Worm (Caenorhabditis elegans) whole organism, mixed stage, embryonic: ENCODE results near the gene F07G6.5.

ENCODE experiments used
- bed-3 ChIP-seq: fragments of 200-800 bp; sonication (Bioruptor generic); optimal IDR thresholded peaks from 3 replicates; lab custom pipeline; 2018; ENCODE audit warnings: mild to moderate bottlenecking, missing genetic modification characterization, moderate library complexity, missing compliant biosample characterization
- blmp-1 ChIP-seq: fragments of 150-350 bp; optimal IDR thresholded peaks from 2 replicates; lab custom pipeline; 2014; ENCODE audit warnings: missing biosample characterization, missing genetic modification characterization
- ceh-39 ChIP-seq: fragments of 150-350 bp; optimal IDR thresholded peaks from 2 replicates; lab custom pipeline; 2014; ENCODE audit warnings: missing biosample characterization, missing genetic modification characterization
- cnd-1 ChIP-seq: fragments of 200-800 bp; sonication (Bioruptor generic); optimal IDR thresholded peaks from 2 replicates; lab custom pipeline; 2018; ENCODE audit warnings: mild to moderate bottlenecking, missing genetic modification characterization, missing compliant biosample characterization
- drap-1 ChIP-seq: fragments of 200-800 bp; sonication (Bioruptor generic); optimal IDR thresholded peaks from 3 replicates; lab custom pipeline; 2018; ENCODE audit warnings: mild to moderate bottlenecking, missing genetic modification characterization, missing compliant biosample characterization
- elt-1 ChIP-seq: sonication (generic microtip); optimal IDR thresholded peaks from 2 replicates; lab custom pipeline; 2017; ENCODE audit warnings: missing genetic modification characterization, mild to moderate bottlenecking, missing compliant biosample characterization, antibody characterized with exemption, moderate library complexity, borderline replicate concordance; ENCODE audit not compliant: insufficient read depth
- flh-1 ChIP-seq: fragments of 200-800 bp; sonication (Bioruptor generic); optimal IDR thresholded peaks from 2 replicates; lab custom pipeline; 2018; ENCODE audit warnings: mild to moderate bottlenecking, missing genetic modification characterization, moderate library complexity, missing compliant biosample characterization
- lin-13 ChIP-seq: fragments of 150-350 bp; optimal IDR thresholded peaks from 2 replicates; lab custom pipeline; 2014; ENCODE audit warnings: missing biosample characterization, missing genetic modification characterization
- lsy-2 ChIP-seq: fragments of 150-350 bp; optimal IDR thresholded peaks from 2 replicates; lab custom pipeline; 2014; ENCODE audit warnings: missing biosample characterization, missing genetic modification characterization
- mep-1 ChIP-seq: fragments of 150-350 bp; optimal IDR thresholded peaks from 2 replicates; lab custom pipeline; 2017; ENCODE audit warnings: missing biosample characterization, missing genetic modification reagents, missing genetic modification characterization, inconsistent platforms
- nhr-12 ChIP-seq: fragments of 150-350 bp; optimal IDR thresholded peaks from 2 replicates; lab custom pipeline; 2014; ENCODE audit warnings: missing biosample characterization, missing genetic modification characterization
- nhr-28 ChIP-seq: fragments of 150-350 bp; optimal IDR thresholded peaks from 2 replicates; lab custom pipeline; 2014; ENCODE audit warnings: missing biosample characterization, missing genetic modification characterization
- sem-2 ChIP-seq: fragments of 200-800 bp; sonication (Bioruptor generic); optimal IDR thresholded peaks from 2 replicates; lab custom pipeline; 2018; ENCODE audit warnings: mild to moderate bottlenecking, missing genetic modification characterization, missing compliant biosample characterization
- sptf-1 ChIP-seq: sonication (generic microtip); optimal IDR thresholded peaks from 2 replicates; lab custom pipeline; 2017; ENCODE audit warnings: mild to moderate bottlenecking, missing genetic modification characterization, moderate library complexity, missing compliant biosample characterization
- unc-39 ChIP-seq: fragments of 150-350 bp; optimal IDR thresholded peaks from 2 replicates; lab custom pipeline; 2014; ENCODE audit warnings: missing biosample characterization, missing genetic modification characterization
- unc-62 ChIP-seq: fragments of 150-350 bp; optimal IDR thresholded peaks from 2 replicates; lab custom pipeline; 2014; ENCODE audit warnings: missing biosample characterization, missing genetic modification reagents, missing genetic modification characterization
- zip-8 ChIP-seq: fragments of 150-350 bp; optimal IDR thresholded peaks from 2 replicates; lab custom pipeline; 2014; ENCODE audit warnings: missing biosample characterization, missing genetic modification characterization

Gene F07G6.5

DNA sequence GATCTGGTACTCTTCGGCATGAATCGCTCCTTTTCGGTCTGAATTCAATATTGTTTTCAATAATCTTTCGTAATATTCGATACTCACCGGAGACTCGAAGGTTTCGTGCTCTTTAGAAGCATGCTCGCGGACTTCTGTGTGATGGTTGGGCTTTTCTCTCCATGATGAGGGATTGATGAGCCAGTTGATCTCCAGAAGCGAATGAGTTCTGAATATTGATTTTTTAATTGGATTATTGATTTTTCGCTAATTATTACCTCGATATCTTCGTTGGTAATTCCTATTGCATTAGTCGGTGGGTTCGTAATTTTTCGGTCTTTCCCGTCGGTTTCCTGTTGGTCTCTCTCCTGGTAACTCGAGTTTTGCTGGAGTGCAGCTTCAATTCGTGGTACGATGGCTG is 39.4 kb downstream of the F07G6.5 start:
- TF ChIP-seq cnd-1 (tag; lab: Kevin White, UChicago) (no peak), mep-1 (tag; lab: Kevin White, UChicago) (no peak)

DNA sequence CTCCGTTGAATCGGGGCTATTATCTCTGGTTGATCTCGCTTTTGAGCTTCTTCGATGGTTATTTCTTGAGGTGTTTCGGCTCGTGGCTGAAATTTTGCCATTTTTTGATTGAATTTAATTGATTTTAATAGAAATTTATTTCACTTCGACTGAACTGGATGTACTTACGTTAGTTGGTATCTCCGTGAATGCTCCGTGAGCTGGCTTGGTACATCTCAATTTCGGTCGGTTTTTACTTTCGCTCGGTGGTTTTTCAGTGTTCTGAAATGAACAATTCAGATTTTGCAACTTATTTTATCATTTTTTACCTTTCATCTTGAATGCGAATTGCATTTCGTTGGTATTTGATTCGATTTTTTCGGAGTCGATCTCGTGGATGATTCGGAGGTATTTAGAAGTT is 41.5 kb downstream of the F07G6.5 start, which contains the start of gene R09H3.2:
Gene R09H3.2 (minus strand): TSS at position 101 of the 400 bp plus-strand sequence.
- TF ChIP-seq nhr-12 (tag; lab: Kevin White, UChicago) (no peak), unc-39 (tag; lab: Kevin White, UChicago) (no peak), elt-1 (no peak), blmp-1 (tag; lab: Kevin White, UChicago) (no peak), mep-1 (tag; lab: Kevin White, UChicago) (no peak), zip-8 (no peak), ceh-39 (tag; lab: Kevin White, UChicago) (no peak), sem-2 (no peak), unc-62 (GFP tag; lab: Kevin White, UChicago) (no peak), sptf-1 (tag; lab: Kevin White, UChicago) (no peak), nhr-28 (tag; lab: Kevin White, UChicago) (no peak), bed-3 (no peak), lsy-2 (no peak), lin-13 (tag; lab: Kevin White, UChicago) (no peak), flh-1 (no peak), drap-1 (GFP tag; lab: Kevin White, UChicago) (no peak)
